Worm (Caenorhabditis elegans) whole organism, mixed stage, embryonic: ENCODE data around the gene F54D8.6.

Experiments used
- elt-3 ChIP-seq: fragments of 150-350 bp; optimal IDR thresholded peaks from 2 replicates; lab custom pipeline; 2014; ENCODE audit warnings: missing biosample characterization, missing genetic modification characterization
- nhr-2 ChIP-seq: fragments of 150-350 bp; optimal IDR thresholded peaks from 2 replicates; lab custom pipeline; 2014; ENCODE audit warnings: missing biosample characterization, missing genetic modification characterization

ce11 chrIII:5102616-5103015, at the start of gene F54D8.6:
- TF ChIP-seq nhr-2 (no peak), elt-3 (tag; lab: Kevin White, UChicago) (no peak)
